Fruit fly (Drosophila melanogaster) whole organism, embryonic: Measurements from ENCODE around the gene pall.

Source experiments
- Ada2b ChIP-seq: fragments of 200-800 bp; sonication (Bioruptor generic); IDR thresholded peaks from 2 replicates; pipeline ENCODE4 v1.3.6; 2022; ENCODE audit warnings: missing biosample characterization, missing genetic modification characterization
- CG10321 ChIP-seq: fragments of 200-800 bp; sonication (Bioruptor generic); IDR thresholded peaks from 2 replicates; pipeline ENCODE4 v1.3.6; 2022; ENCODE audit warnings: missing biosample characterization, missing genetic modification characterization
- CG10431 ChIP-seq: fragments of 200-800 bp; sonication (Bioruptor generic); optimal IDR thresholded peaks from 3 replicates; lab custom pipeline; 2018; ENCODE audit warnings: missing biosample characterization, mild to moderate bottlenecking, missing genetic modification characterization
- CG10462 ChIP-seq: fragments of 200-800 bp; sonication (Bioruptor generic); optimal IDR thresholded peaks from 2 replicates; lab custom pipeline; 2016; ENCODE audit warnings: missing biosample characterization, missing genetic modification characterization
- CG11504 ChIP-seq: fragments of 200-800 bp; sonication (Bioruptor generic); optimal IDR thresholded peaks from 3 replicates; lab custom pipeline; 2019; ENCODE audit warnings: missing biosample characterization, mild to moderate bottlenecking, missing genetic modification characterization, moderate library complexity
- CG11560 ChIP-seq: fragments of 200-800 bp; sonication (Bioruptor generic); IDR thresholded peaks from 3 replicates; pipeline ENCODE4 v1.3.6; 2022; ENCODE audit warnings: missing biosample characterization, missing genetic modification characterization
- CG12104 ChIP-seq: fragments of 200-800 bp; sonication (Bioruptor generic); optimal IDR thresholded peaks from 3 replicates; lab custom pipeline; 2016; ENCODE audit warnings: missing biosample characterization, missing genetic modification characterization
- CG14667 ChIP-seq: fragments of 200-800 bp; sonication (Bioruptor generic); IDR thresholded peaks from 2 replicates; pipeline ENCODE4 v1.3.6; 2022; ENCODE audit warnings: missing biosample characterization, missing genetic modification characterization
- CG14860 ChIP-seq: fragments of 200-800 bp; sonication (Bioruptor generic); IDR thresholded peaks from 3 replicates; pipeline ENCODE4 v1.3.6; 2022; ENCODE audit warnings: missing biosample characterization, missing genetic modification characterization; ENCODE audit not compliant: partially characterized antibody
- CG15479 ChIP-seq: fragments of 200-800 bp; sonication (Bioruptor generic); optimal IDR thresholded peaks from 3 replicates; lab custom pipeline; 2019; ENCODE audit warnings: missing biosample characterization, mild to moderate bottlenecking, missing genetic modification characterization, moderate library complexity
- CG16779 ChIP-seq: fragments of 200-800 bp; sonication (Bioruptor generic); IDR thresholded peaks from 2 replicates; pipeline ENCODE4 v1.3.6; 2022; ENCODE audit warnings: missing biosample characterization, missing genetic modification characterization
- CG16813 ChIP-seq: fragments of 200-800 bp; sonication (Bioruptor generic); IDR thresholded peaks from 3 replicates; pipeline ENCODE4 v1.3.6; 2022; ENCODE audit warnings: missing biosample characterization, missing genetic modification characterization; ENCODE audit not compliant: partially characterized antibody
- CG17361 ChIP-seq: fragments of 200-800 bp; sonication (Bioruptor generic); IDR thresholded peaks from 3 replicates; pipeline ENCODE4 v1.3.6; 2022; ENCODE audit warnings: missing biosample characterization, missing genetic modification characterization
- CG18011 ChIP-seq: fragments of 200-800 bp; sonication (Bioruptor generic); optimal IDR thresholded peaks from 2 replicates; lab custom pipeline; 2017; ENCODE audit warnings: missing biosample characterization, missing genetic modification characterization, mild to moderate bottlenecking, moderate library complexity, missing genotype
- CG18599 ChIP-seq: fragments of 200-800 bp; sonication (Bioruptor generic); optimal IDR thresholded peaks from 3 replicates; lab custom pipeline; 2017; ENCODE audit warnings: missing biosample characterization, missing genetic modification characterization, mild to moderate bottlenecking, moderate library complexity, missing genetic modification reagents
- CG2116 ChIP-seq: fragments of 200-800 bp; sonication (Bioruptor generic); optimal IDR thresholded peaks from 3 replicates; lab custom pipeline; 2018; ENCODE audit warnings: missing biosample characterization, mild to moderate bottlenecking, missing genetic modification characterization
- CG2129 ChIP-seq: fragments of 200-800 bp; sonication (Bioruptor generic); IDR thresholded peaks from 2 replicates; pipeline ENCODE4 v1.3.6; 2022; ENCODE audit warnings: missing biosample characterization, missing genetic modification characterization; ENCODE audit not compliant: partially characterized antibody
- CG30431 ChIP-seq: fragments of 200-800 bp; sonication (Bioruptor generic); optimal IDR thresholded peaks from 2 replicates; lab custom pipeline; 2017; ENCODE audit warnings: missing biosample characterization, missing genetic modification characterization
- CG3407 ChIP-seq: fragments of 200-800 bp; sonication (Bioruptor generic); optimal IDR thresholded peaks from 2 replicates; lab custom pipeline; 2018; ENCODE audit warnings: missing biosample characterization, mild to moderate bottlenecking, missing genetic modification characterization
- CG34376 ChIP-seq: fragments of 200-800 bp; sonication (Bioruptor generic); optimal IDR thresholded peaks from 2 replicates; lab custom pipeline; 2018; ENCODE audit warnings: missing biosample characterization, mild to moderate bottlenecking, missing genetic modification characterization
- CG3847 ChIP-seq: fragments of 200-800 bp; sonication (Bioruptor generic); IDR thresholded peaks from 2 replicates; pipeline ENCODE4 v1.3.6; 2022; ENCODE audit warnings: missing biosample characterization, missing genetic modification characterization
- CG6689 ChIP-seq: fragments of 200-800 bp; sonication (Bioruptor generic); IDR thresholded peaks from 2 replicates; pipeline ENCODE4 v1.3.6; 2022; ENCODE audit warnings: missing biosample characterization, missing genetic modification characterization
- CG8924 ChIP-seq: fragments of 200-800 bp; optimal IDR thresholded peaks from 3 replicates; lab custom pipeline; 2019; ENCODE audit warnings: missing biosample characterization, mild to moderate bottlenecking, missing genetic modification characterization, moderate library complexity
- CTCF ChIP-seq: fragments of 200-800 bp; sonication (Bioruptor generic); optimal IDR thresholded peaks from 2 replicates; lab custom pipeline; 2017; ENCODE audit warnings: missing biosample characterization, mild to moderate bottlenecking, missing genetic modification characterization, moderate library complexity
- CrebB ChIP-seq: fragments of 200-800 bp; sonication (Bioruptor generic); optimal IDR thresholded peaks from 3 replicates; lab custom pipeline; 2018; ENCODE audit warnings: missing biosample characterization, mild to moderate bottlenecking, missing genetic modification characterization
- Dll ChIP-seq: fragments of 200-800 bp; sonication (Bioruptor generic); IDR thresholded peaks from 4 replicates; pipeline ENCODE4 v1.3.6; 2022; ENCODE audit warnings: missing biosample characterization, missing genetic modification characterization; ENCODE audit not compliant: partially characterized antibody
- Fer1 ChIP-seq: fragments of 200-800 bp; sonication (Bioruptor generic); optimal IDR thresholded peaks from 2 replicates; lab custom pipeline; 2017; ENCODE audit warnings: missing biosample characterization, mild to moderate bottlenecking, missing genetic modification characterization
- Hr51 ChIP-seq, 2 experiments: fragments of 200-800 bp; sonication (Bioruptor generic); optimal IDR thresholded peaks; 2 replicates in 1 of 2; 3 replicates in 1 of 2; lab custom pipeline; 2016 to 2018; ENCODE audit warnings: missing biosample characterization in 2 of 2, missing genetic modification characterization in 2 of 2, mild to moderate bottlenecking in 1 of 2, moderate library complexity in 1 of 2
- Mrtf ChIP-seq: fragments of 200-800 bp; sonication (Bioruptor generic); IDR thresholded peaks from 3 replicates; pipeline ENCODE4 v1.3.6; 2022; ENCODE audit warnings: missing biosample characterization, missing genetic modification characterization
- Sox100B ChIP-seq: fragments of 200-800 bp; sonication (Bioruptor generic); optimal IDR thresholded peaks from 3 replicates; lab custom pipeline; 2018; ENCODE audit warnings: missing biosample characterization, mild to moderate bottlenecking, missing genetic modification characterization
- Sry-β ChIP-seq: fragments of 200-800 bp; sonication (Bioruptor generic); optimal IDR thresholded peaks from 2 replicates; lab custom pipeline; 2018; ENCODE audit warnings: missing biosample characterization, mild to moderate bottlenecking, missing genetic modification characterization, moderate library complexity
- Tbp ChIP-seq: fragments of >200 bp; optimal IDR thresholded peaks from 2 replicates; lab custom pipeline; 2018; ENCODE audit warnings: missing biosample characterization, missing genetic modification characterization
- aop ChIP-seq: fragments of 200-800 bp; sonication (Bioruptor generic); IDR thresholded peaks from 2 replicates; pipeline ENCODE4 v1.3.6; 2022; ENCODE audit warnings: missing biosample characterization, missing genetic modification characterization
- az2 ChIP-seq: fragments of 200-800 bp; sonication (Bioruptor generic); optimal IDR thresholded peaks from 3 replicates; lab custom pipeline; 2016; ENCODE audit warnings: missing biosample characterization, missing genetic modification characterization
- bcd ChIP-seq: fragments of 200-800 bp; sonication (Bioruptor generic); optimal IDR thresholded peaks from 2 replicates; lab custom pipeline; 2017; ENCODE audit warnings: missing biosample characterization, mild to moderate bottlenecking, missing genetic modification characterization
- cad ChIP-seq: fragments of >200 bp; optimal IDR thresholded peaks from 2 replicates; lab custom pipeline; 2017; ENCODE audit warnings: missing biosample characterization, missing genetic modification characterization
- cato ChIP-seq: fragments of 200-800 bp; sonication (Bioruptor generic); optimal IDR thresholded peaks from 2 replicates; lab custom pipeline; 2016; ENCODE audit warnings: missing biosample characterization, missing genetic modification characterization, borderline replicate concordance
- cwo ChIP-seq: fragments of 200-800 bp; sonication (Bioruptor generic); optimal IDR thresholded peaks from 3 replicates; lab custom pipeline; 2017; ENCODE audit warnings: missing biosample characterization, missing genetic modification characterization, mild to moderate bottlenecking, moderate library complexity, missing genetic modification reagents
- danr ChIP-seq: fragments of 200-800 bp; sonication (Bioruptor generic); IDR thresholded peaks from 2 replicates; pipeline ENCODE4 v1.3.6; 2022; ENCODE audit warnings: missing biosample characterization, missing genetic modification characterization
- dpn ChIP-seq, 2 experiments: fragments of 200-800 bp; sonication (Bioruptor generic); optimal IDR thresholded peaks; 3 replicates each; lab custom pipeline; 2016; ENCODE audit warnings: missing biosample characterization in 2 of 2, missing genetic modification characterization in 2 of 2
- en ChIP-seq: fragments of 200-800 bp; sonication (Bioruptor generic); optimal IDR thresholded peaks from 2 replicates; lab custom pipeline; 2016; ENCODE audit warnings: missing biosample characterization, missing genetic modification characterization
- fd96Cb ChIP-seq: fragments of 200-800 bp; sonication (Bioruptor generic); optimal IDR thresholded peaks from 2 replicates; lab custom pipeline; 2018; ENCODE audit warnings: missing biosample characterization, mild to moderate bottlenecking, missing genetic modification characterization, moderate library complexity
- her ChIP-seq: fragments of 200-800 bp; sonication (Bioruptor generic); optimal IDR thresholded peaks from 2 replicates; lab custom pipeline; 2016; ENCODE audit warnings: missing biosample characterization, missing genetic modification characterization
- hth ChIP-seq: fragments of >200 bp; optimal IDR thresholded peaks from 2 replicates; lab custom pipeline; 2017; ENCODE audit warnings: inconsistent platforms
- insv ChIP-seq, 2 experiments: fragments of 200-800 bp; sonication (Bioruptor generic); optimal IDR thresholded peaks; 3 replicates each; lab custom pipeline; 2016 to 2018; ENCODE audit warnings: missing biosample characterization in 2 of 2, missing genetic modification characterization in 2 of 2
- luna ChIP-seq: fragments of 200-800 bp; sonication (Bioruptor generic); optimal IDR thresholded peaks from 2 replicates; lab custom pipeline; 2016; ENCODE audit warnings: missing biosample characterization, missing genetic modification characterization
- nerfin-2 ChIP-seq: fragments of 200-800 bp; sonication (Bioruptor generic); IDR thresholded peaks from 2 replicates; pipeline ENCODE4 v1.3.6; 2022; ENCODE audit warnings: missing biosample characterization, missing genetic modification characterization; ENCODE audit not compliant: partially characterized antibody
- unpg ChIP-seq: fragments of 200-800 bp; sonication (Bioruptor generic); optimal IDR thresholded peaks from 3 replicates; lab custom pipeline; 2018; ENCODE audit warnings: missing biosample characterization, mild to moderate bottlenecking, missing genetic modification characterization, moderate library complexity
- wdn ChIP-seq: fragments of 200-800 bp; sonication (Bioruptor generic); IDR thresholded peaks from 2 replicates; pipeline ENCODE4 v1.3.6; 2022; ENCODE audit warnings: missing biosample characterization, missing genetic modification characterization
- z ChIP-seq: fragments of 200-800 bp; sonication (Bioruptor generic); IDR thresholded peaks from 3 replicates; pipeline ENCODE4 v1.3.6; 2022; ENCODE audit warnings: missing biosample characterization, missing genetic modification characterization

Gene pall

dm6 chr3L:9457619-9458092 lies 29.9 kb downstream of the pall start, which contains the start of gene CG3437 (continued):
- TF ChIP-seq luna (peak; percentile 90), CG10462 (GFP tag; lab: Kevin White, UChicago) (peak; percentile 97), Sry-β (peak; percentile 74), CG3407 (GFP tag; lab: Kevin White, UChicago) (peak; percentile 97), Hr51 (GFP tag; optimal IDR thresholded peaks at IDR 0.05; lab: Kevin White, UChicago) (peak; percentile 97 to 98), Mrtf (peak; percentile 99), Sox100B (peak; percentile 96), az2 (GFP tag; lab: Kevin White, UChicago) (peak; percentile 99), Fer1 (peak; percentile 99), CG10431 (GFP tag; lab: Kevin White, UChicago) (peak; percentile 95), CG34376 (peak; percentile 99), cwo (GFP tag; lab: Kevin White, UChicago) (peak; percentile 97), CG2116 (GFP tag; lab: Kevin White, UChicago) (peak; percentile 90), CTCF (GFP tag; lab: Kevin White, UChicago) (peak; percentile 76), CG6689 (peak; percentile 99), Ada2b (GFP tag; lab: Robert Waterston, UW) (peak; percentile 99), cad (GFP tag; lab: Kevin White, UChicago) (no peak), bcd (GFP tag; lab: Kevin White, UChicago) (peak; percentile 99), CG2129 (GFP tag; lab: Robert Waterston, UW) (0 out of 2 replicates have a peak, but pooled peaks have one; percentile 11), CG14860 (GFP tag; lab: Robert Waterston, UW) (no peak), unpg (peak; percentile 99), hth (no peak), CG8924 (tag; lab: Kevin White, UChicago) (peak; percentile 96), danr (GFP tag; lab: Robert Waterston, UW) (peak; percentile 99), CG3847 (GFP tag; lab: Robert Waterston, UW) (peak; percentile 99), CG30431 (peak; percentile 98), CG11560 (tag; lab: Robert Waterston, UW) (peak; percentile 94), her (peak; percentile 96), CG18011 (peak; percentile 93), nerfin-2 (GFP tag; lab: Robert Waterston, UW) (no peak), CG11504 (peak; percentile 98), CG16779 (GFP tag; lab: Robert Waterston, UW) (peak; percentile 99), insv (GFP tag; optimal IDR thresholded peaks at IDR 0.05; lab: Kevin White, UChicago) (peak; percentile 26 to 81), wdn (GFP tag; lab: Robert Waterston, UW) (peak; percentile 98), Tbp (no peak), CG10321 (GFP tag; lab: Robert Waterston, UW) (peak; percentile 87), CG15479 (GFP tag; lab: Kevin White, UChicago) (peak; percentile 59), CG17361 (GFP tag; lab: Robert Waterston, UW) (peak; percentile 99), CG14667 (GFP tag; lab: Robert Waterston, UW) (peak; percentile 99), cato (GFP tag; lab: Kevin White, UChicago) (peak; percentile 97), en (GFP tag; lab: Kevin White, UChicago) (peak; percentile 98), fd96Cb (tag; lab: Kevin White, UChicago) (peak; percentile 99), CrebB (tag; lab: Kevin White, UChicago) (peak; percentile 98), z (GFP tag; lab: Robert Waterston, UW) (peak; percentile 82), CG12104 (GFP tag; lab: Kevin White, UChicago) (peak; percentile 96), Dll (peak; percentile 61; the same call in 3 of the 4 replicates), CG18599 (GFP tag; lab: Kevin White, UChicago) (peak; percentile 99), aop (GFP tag; lab: Robert Waterston, UW) (peak; percentile 96), CG16813 (GFP tag; lab: Robert Waterston, UW) (0 out of 3 replicates have a peak, but pooled peaks have one; percentile 38), dpn (GFP tag; optimal IDR thresholded peaks at IDR 0.05; lab: Kevin White, UChicago) (peak; percentile 99)
- TF ChIP-seq, all 482 proteins: peak for 451
